Worm (Caenorhabditis elegans) whole organism, L1 larva: ENCODE measurements around the gene col-98.
A peak's percentile ranks its signal among the peaks of the same experiment; 100 is the strongest.

ENCODE experiments used
- F16B12.6 ChIP-seq: fragments of 150-350 bp; optimal IDR thresholded peaks from 2 replicates; lab custom pipeline; 2014; ENCODE audit warnings: missing biosample characterization, missing genetic modification characterization
- Y116A8C.19 ChIP-seq: sonication (generic microtip); optimal IDR thresholded peaks from 2 replicates; lab custom pipeline; 2016; ENCODE audit warnings: missing compliant biosample characterization, missing genetic modification characterization, borderline replicate concordance
- aha-1 ChIP-seq: fragments of 150-350 bp; optimal IDR thresholded peaks from 2 replicates; lab custom pipeline; 2014; ENCODE audit warnings: missing biosample characterization, missing genetic modification characterization
- alr-1 ChIP-seq: fragments of 200-800 bp; sonication (Bioruptor generic); optimal IDR thresholded peaks from 2 replicates; lab custom pipeline; 2018; ENCODE audit warnings: borderline replicate concordance, mild to moderate bottlenecking, missing genetic modification characterization, missing compliant biosample characterization
- ama-1 ChIP-seq: fragments of 150-350 bp; optimal IDR thresholded peaks from 2 replicates; lab custom pipeline; 2014
- ceh-82 ChIP-seq, 3 experiments: fragments of 150-350 bp in 1 of 3; sonication (generic microtip) in 2 of 3; optimal IDR thresholded peaks; 2 replicates each; lab custom pipeline; 2014 to 2017; ENCODE audit warnings: missing biosample characterization in 3 of 3, missing genetic modification characterization in 3 of 3
- ceh-88 ChIP-seq: fragments of 200-800 bp; sonication (Bioruptor generic); IDR thresholded peaks from 2 replicates; pipeline ENCODE4 v1.3.6; 2022; ENCODE audit warnings: missing genetic modification characterization, missing compliant biosample characterization
- ceh-90 ChIP-seq: sonication (generic microtip); optimal IDR thresholded peaks from 2 replicates; lab custom pipeline; 2016; ENCODE audit warnings: missing genetic modification characterization, missing compliant biosample characterization
- dpl-1 ChIP-seq, 3 experiments: fragments of 150-350 bp in 2 of 3; sonication (generic microtip) in 1 of 3; optimal IDR thresholded peaks; 2 replicates each; lab custom pipeline; 2014 to 2017; ENCODE audit warnings: missing biosample characterization in 3 of 3, missing genetic modification characterization in 3 of 3, missing genetic modification reagents in 3 of 3
- efl-1 ChIP-seq, 4 experiments: fragments of 150-350 bp; optimal IDR thresholded peaks in 3 of 4; peaks in 1 of 4; 1 replicate in 1 of 4; 2 replicates in 3 of 4; lab custom pipeline; 2014; ENCODE audit warnings: missing biosample characterization in 2 of 4, missing genetic modification characterization in 2 of 4, missing genetic modification reagents in 2 of 4
- egl-27 ChIP-seq, 2 experiments: fragments of 150-350 bp in 1 of 2; sonication (generic microtip); optimal IDR thresholded peaks; 3 replicates each; lab custom pipeline; 2017 to 2018; ENCODE audit warnings: missing biosample characterization in 2 of 2, missing genetic modification characterization in 2 of 2, missing genetic modification reagents in 2 of 2
- elt-2 ChIP-seq: sonication (generic microtip); optimal IDR thresholded peaks from 2 replicates; lab custom pipeline; 2016; ENCODE audit warnings: missing genetic modification characterization, mild to moderate bottlenecking, inconsistent platforms, missing compliant biosample characterization, missing genetic modification reagents
- ets-5 ChIP-seq: fragments of 200-800 bp; sonication (Bioruptor generic); IDR thresholded peaks from 2 replicates; pipeline ENCODE4 v1.3.6; 2022; ENCODE audit warnings: missing genetic modification characterization, missing compliant biosample characterization
- fkh-10 ChIP-seq: sonication (generic microtip); optimal IDR thresholded peaks from 2 replicates; lab custom pipeline; 2017; ENCODE audit warnings: missing biosample characterization, missing genetic modification reagents, missing genetic modification characterization
- grh-1 ChIP-seq: fragments of 200-800 bp; sonication (Bioruptor generic); IDR thresholded peaks from 2 replicates; pipeline ENCODE4 v1.3.6; 2022; ENCODE audit warnings: missing genetic modification reagents, missing genetic modification characterization, missing compliant biosample characterization
- hlh-4 ChIP-seq: sonication (generic microtip); optimal IDR thresholded peaks from 2 replicates; lab custom pipeline; 2016; ENCODE audit warnings: mild to moderate bottlenecking, missing genetic modification characterization, missing compliant biosample characterization
- hpl-2 ChIP-seq: fragments of 150-350 bp; optimal IDR thresholded peaks from 2 replicates; lab custom pipeline; 2014; ENCODE audit warnings: missing biosample characterization, missing genetic modification reagents, missing genetic modification characterization
- jun-1 ChIP-seq: fragments of 150-350 bp; optimal IDR thresholded peaks from 2 replicates; lab custom pipeline; 2014; ENCODE audit warnings: missing biosample characterization, missing genetic modification reagents, missing genetic modification characterization
- lin-13 ChIP-seq: fragments of 150-350 bp; optimal IDR thresholded peaks from 2 replicates; lab custom pipeline; 2014; ENCODE audit warnings: missing biosample characterization, missing genetic modification reagents, missing genetic modification characterization
- lin-14 ChIP-seq: fragments of 200-800 bp; sonication (Bioruptor generic); optimal IDR thresholded peaks from 2 replicates; lab custom pipeline; 2018; ENCODE audit warnings: mild to moderate bottlenecking, missing genetic modification characterization, moderate library complexity, missing compliant biosample characterization
- lsy-2 ChIP-seq, 2 experiments: fragments of 150-350 bp; optimal IDR thresholded peaks; 2 replicates each; lab custom pipeline; 2014; ENCODE audit warnings: missing biosample characterization in 2 of 2, missing genetic modification characterization in 2 of 2
- mdl-1 ChIP-seq, 2 experiments: fragments of 150-350 bp; optimal IDR thresholded peaks; 2 replicates each; lab custom pipeline; 2014 to 2017; ENCODE audit warnings: missing biosample characterization in 2 of 2, missing genetic modification characterization in 2 of 2, inconsistent platforms in 1 of 2
- mef-2 ChIP-seq: fragments of 150-350 bp; optimal IDR thresholded peaks from 2 replicates; lab custom pipeline; 2014; ENCODE audit warnings: missing biosample characterization, missing genetic modification characterization
- mep-1 ChIP-seq: fragments of 150-350 bp; optimal IDR thresholded peaks from 2 replicates; lab custom pipeline; 2014; ENCODE audit warnings: missing biosample characterization, missing genetic modification characterization
- nhr-11 ChIP-seq: fragments of 150-350 bp; optimal IDR thresholded peaks from 2 replicates; lab custom pipeline; 2014; ENCODE audit warnings: missing biosample characterization, missing genetic modification characterization
- nhr-20 ChIP-seq: sonication (generic microtip); optimal IDR thresholded peaks from 2 replicates; lab custom pipeline; 2016; ENCODE audit warnings: mild to moderate bottlenecking, missing genetic modification characterization, missing compliant biosample characterization
- nhr-28 ChIP-seq: fragments of 150-350 bp; optimal IDR thresholded peaks from 2 replicates; lab custom pipeline; 2014; ENCODE audit warnings: missing biosample characterization, missing genetic modification characterization
- nhr-47 ChIP-seq: sonication (generic microtip); optimal IDR thresholded peaks from 2 replicates; lab custom pipeline; 2016; ENCODE audit warnings: mild to moderate bottlenecking, missing genetic modification characterization, moderate library complexity, missing compliant biosample characterization
- nhr-77 ChIP-seq: fragments of 150-350 bp; optimal IDR thresholded peaks from 2 replicates; lab custom pipeline; 2014; ENCODE audit warnings: missing biosample characterization, missing genetic modification characterization
- nhr-84 ChIP-seq: sonication (generic microtip); optimal IDR thresholded peaks from 2 replicates; lab custom pipeline; 2017; ENCODE audit warnings: missing biosample characterization, missing genetic modification characterization
- pag-3 ChIP-seq: sonication (generic microtip); optimal IDR thresholded peaks from 2 replicates; lab custom pipeline; 2017; ENCODE audit warnings: missing genetic modification characterization, mild to moderate bottlenecking, missing compliant biosample characterization, antibody characterized with exemption, borderline replicate concordance; ENCODE audit not compliant: insufficient read depth
- pax-3 ChIP-seq: fragments of 200-800 bp; sonication (Bioruptor generic); optimal IDR thresholded peaks from 2 replicates; lab custom pipeline; 2018; ENCODE audit warnings: mild to moderate bottlenecking, missing genetic modification characterization, moderate library complexity, missing compliant biosample characterization
- snu-23 ChIP-seq: sonication (generic microtip); optimal IDR thresholded peaks from 2 replicates; lab custom pipeline; 2016; ENCODE audit warnings: missing genetic modification characterization, missing compliant biosample characterization
- sup-37 ChIP-seq: fragments of 200-800 bp; sonication (Bioruptor generic); optimal IDR thresholded peaks from 2 replicates; lab custom pipeline; 2018; ENCODE audit warnings: mild to moderate bottlenecking, missing genetic modification characterization, missing compliant biosample characterization
- swsn-7 ChIP-seq: sonication (generic microtip); optimal IDR thresholded peaks from 2 replicates; lab custom pipeline; 2016; ENCODE audit warnings: missing genetic modification characterization, missing compliant biosample characterization
- tbx-2 ChIP-seq: sonication (generic microtip); optimal IDR thresholded peaks from 2 replicates; lab custom pipeline; 2016; ENCODE audit warnings: missing genetic modification characterization, missing compliant biosample characterization
- tlp-1 ChIP-seq: fragments of 150-350 bp; optimal IDR thresholded peaks from 2 replicates; lab custom pipeline; 2014; ENCODE audit warnings: missing biosample characterization, missing genetic modification characterization
- unc-130 ChIP-seq: fragments of 150-350 bp; optimal IDR thresholded peaks from 2 replicates; lab custom pipeline; 2017; ENCODE audit warnings: missing biosample characterization, missing genetic modification characterization, inconsistent platforms
- unc-62 ChIP-seq: fragments of 150-350 bp; optimal IDR thresholded peaks from 2 replicates; lab custom pipeline; 2014; ENCODE audit warnings: missing biosample characterization, missing genetic modification reagents, missing genetic modification characterization
- xbp-1 ChIP-seq: sonication (generic microtip); optimal IDR thresholded peaks from 2 replicates; lab custom pipeline; 2016; ENCODE audit warnings: missing genetic modification characterization, missing compliant biosample characterization
- zag-1 ChIP-seq: fragments of 150-350 bp; optimal IDR thresholded peaks from 2 replicates; lab custom pipeline; 2014; ENCODE audit warnings: missing biosample characterization, missing genetic modification characterization
- ztf-4 ChIP-seq: fragments of 150-350 bp; optimal IDR thresholded peaks from 2 replicates; lab custom pipeline; 2014; ENCODE audit warnings: missing biosample characterization, missing genetic modification characterization

Gene col-98

DNA sequence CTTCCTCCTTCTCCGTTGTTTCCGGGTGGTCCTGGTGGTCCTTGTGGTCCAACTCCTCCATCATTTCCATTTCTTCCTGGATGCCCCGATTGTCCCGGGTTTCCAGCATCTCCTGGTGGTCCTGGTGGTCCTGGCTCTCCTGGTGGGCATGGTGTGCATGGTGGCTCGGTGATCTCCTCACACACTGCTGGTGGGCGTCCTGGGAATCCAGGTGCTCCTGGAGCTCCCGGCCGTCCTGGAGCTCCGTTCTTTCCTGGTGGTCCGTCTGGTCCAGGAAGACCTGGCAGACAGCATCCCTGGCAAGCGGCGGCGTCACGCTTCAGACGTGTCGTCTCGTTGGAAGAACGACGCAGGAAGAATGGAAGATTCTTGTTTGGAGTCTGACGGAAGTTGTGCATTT is 25.8 kb upstream of the col-98 start:
- TF ChIP-seq efl-1 (optimal IDR thresholded peaks at IDR 0.05; lab: Kevin White, UChicago), result no peak
- peak in 1 of 2 experiments; percentile 58 for TF ChIP-seq efl-1 (GFP tag; optimal IDR thresholded peaks at IDR 0.05 in 1 of 2; lab: Kevin White, UChicago)
- no peak for TF ChIP-seq ztf-4 (tag; lab: Kevin White, UChicago)

DNA sequence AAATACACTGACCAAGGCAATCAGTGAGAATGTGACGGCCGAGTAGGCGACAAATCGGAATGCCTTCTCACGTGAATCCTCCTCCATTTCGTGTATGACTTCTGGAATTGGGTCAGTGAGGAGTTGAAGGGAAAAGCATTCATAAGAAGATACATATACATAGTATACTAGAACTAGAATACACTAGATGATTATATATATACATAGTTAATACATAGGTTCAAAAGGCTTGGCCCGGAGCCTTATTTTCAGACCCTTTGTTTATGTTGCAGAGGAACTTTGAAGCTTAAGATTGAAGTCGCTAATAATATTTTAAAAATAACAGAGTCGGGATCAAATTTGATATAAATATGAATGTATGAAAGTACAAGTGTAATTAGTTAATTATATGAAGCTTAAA is 25.2 kb upstream of the col-98 start, which contains the start of gene col-97:
Gene col-97 (minus strand): TSS at position 101 of the 400 bp plus-strand sequence.
- TF ChIP-seq efl-1 (optimal IDR thresholded peaks at IDR 0.05; lab: Kevin White, UChicago) (no peak), efl-1 (GFP tag; optimal IDR thresholded peaks at IDR 0.05 in 1 of 2; lab: Kevin White, UChicago) (peak in 1 of 2 experiments; percentile 49), lin-13 (GFP tag; lab: Kevin White, UChicago) (no peak)

DNA sequence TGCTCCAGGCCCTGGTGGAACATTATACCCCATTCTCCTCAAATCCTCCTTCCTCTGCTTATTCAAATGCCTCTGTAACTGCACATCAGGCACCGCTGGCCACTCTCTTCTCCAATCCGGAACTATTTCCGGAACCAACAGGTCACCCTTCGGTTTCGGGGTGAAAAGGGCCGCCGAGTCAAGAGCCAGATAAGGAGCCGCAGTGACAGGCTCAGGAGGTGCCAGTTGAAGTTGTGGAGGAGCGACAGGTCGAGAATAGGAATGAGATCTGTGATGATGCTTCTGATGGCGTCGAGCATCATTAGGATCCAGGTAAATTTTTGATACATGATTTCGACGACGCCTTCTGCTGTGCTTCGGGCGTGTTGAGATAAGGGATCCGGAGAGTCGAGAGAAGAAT is 20.6 kb upstream of the col-98 start:
- TF ChIP-seq hpl-2 (GFP tag; lab: Kevin White, UChicago) (no peak), nhr-20 (tag; lab: Kevin White, UChicago) (no peak), zag-1 (tag; lab: Kevin White, UChicago) (no peak), unc-130 (tag; lab: Kevin White, UChicago) (no peak), nhr-28 (tag; lab: Kevin White, UChicago) (no peak), ama-1 (lab: Kevin White, UChicago) (no peak), efl-1 (optimal IDR thresholded peaks at IDR 0.05; lab: Kevin White, UChicago) (no peak), efl-1 (GFP tag; optimal IDR thresholded peaks at IDR 0.05 in 1 of 2; lab: Kevin White, UChicago) (peak in 1 of 2 experiments; percentile 26)

DNA sequence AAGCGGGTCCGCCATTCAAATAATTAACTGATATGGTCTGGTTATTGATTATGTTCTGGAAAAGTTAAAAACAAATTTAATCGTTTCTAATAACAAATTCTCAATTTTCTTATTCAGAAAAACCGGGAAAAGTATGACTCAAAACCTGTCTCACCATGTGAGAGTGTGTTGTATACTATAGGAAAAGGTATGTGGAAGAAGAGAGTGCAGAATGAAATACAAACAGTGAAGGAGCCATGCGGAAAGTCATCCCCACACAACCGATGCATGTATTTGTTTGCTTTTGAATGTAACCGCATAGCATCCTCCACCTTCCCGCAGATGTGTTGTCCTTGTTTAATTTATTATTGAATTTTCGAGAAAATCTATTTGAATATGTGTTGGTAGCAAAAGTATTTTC is 18.4 kb upstream of the col-98 start, which contains the start of gene ZK1010.8:
Gene ZK1010.8 (minus strand): TSS at position 214 of the 400 bp plus-strand sequence.
- TF ChIP-seq elt-2, result no peak
- no peak for TF ChIP-seq ceh-82 (tag; optimal IDR thresholded peaks at IDR 0.05; lab: Kevin White, UChicago)
- TF ChIP-seq jun-1 (tag; lab: Kevin White, UChicago), result no peak
- no peak for TF ChIP-seq nhr-28 (tag; lab: Kevin White, UChicago)
- TF ChIP-seq zag-1 (tag; lab: Kevin White, UChicago), result no peak
- no peak for TF ChIP-seq ceh-90
- TF ChIP-seq tbx-2, result no peak

DNA sequence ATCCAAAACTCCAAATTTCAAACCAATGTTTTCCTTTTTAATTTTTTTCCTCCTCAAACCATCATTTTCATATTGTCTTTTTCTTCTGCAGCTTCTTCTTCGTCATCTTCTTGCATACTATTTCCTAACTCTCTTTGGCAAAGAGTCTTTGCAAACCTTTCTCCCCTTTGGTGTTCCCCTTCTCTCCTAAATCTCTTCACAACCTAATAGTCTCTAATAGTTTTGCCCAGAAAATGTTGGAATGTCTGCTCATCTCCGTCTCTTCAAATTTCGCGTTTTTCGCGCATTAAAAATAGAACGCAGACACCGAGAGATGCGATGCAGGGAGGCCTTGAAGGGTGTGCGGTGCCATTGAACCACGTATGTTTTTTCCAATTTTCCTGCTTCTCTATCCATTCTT is 16.7 kb upstream of the col-98 start, which contains the start of gene ZK1010.10:
Gene ZK1010.10 (plus strand): TSS at position 286 of the 400 bp plus-strand sequence.
- TF ChIP-seq nhr-47 (tag; lab: Kevin White, UChicago) (peak; percentile 38), ama-1 (lab: Kevin White, UChicago) (no peak), pag-3 (tag; lab: Kevin White, UChicago) (no peak), elt-2 (no peak), sup-37 (GFP tag; lab: Kevin White, UChicago) (no peak), lin-14 (GFP tag; lab: Kevin White, UChicago) (no peak), fkh-10 (GFP tag; lab: Kevin White, UChicago) (no peak), Y116A8C.19 (tag; lab: Kevin White, UChicago) (no peak), unc-62 (GFP tag; lab: Kevin White, UChicago) (no peak), nhr-77 (peak; percentile 13), tlp-1 (tag; lab: Kevin White, UChicago) (no peak), grh-1 (GFP tag; lab: Robert Waterston, UW) (no peak), hpl-2 (GFP tag; lab: Kevin White, UChicago) (no peak), pax-3 (tag; lab: Kevin White, UChicago) (no peak), lsy-2 (tag; optimal IDR thresholded peaks at IDR 0.05; lab: Kevin White, UChicago) (peak in 1 of 2 experiments; percentile 77), F16B12.6 (tag; lab: Kevin White, UChicago) (no peak), alr-1 (tag; lab: Kevin White, UChicago) (no peak), efl-1 (optimal IDR thresholded peaks at IDR 0.05; lab: Kevin White, UChicago) (peak; percentile 62 to 78), efl-1 (GFP tag; optimal IDR thresholded peaks at IDR 0.05 in 1 of 2; lab: Kevin White, UChicago) (peak; percentile 40 to 70), snu-23 (peak; percentile 36), egl-27 (tag; optimal IDR thresholded peaks at IDR 0.05; lab: Kevin White, UChicago) (no peak), nhr-28 (tag; lab: Kevin White, UChicago) (no peak), nhr-84 (tag; lab: Kevin White, UChicago) (no peak), xbp-1 (tag; lab: Kevin White, UChicago) (no peak), nhr-20 (tag; lab: Kevin White, UChicago) (no peak), ets-5 (GFP tag; lab: Robert Waterston, UW) (no peak), ceh-88 (GFP tag; lab: Robert Waterston, UW) (no peak), hlh-4 (no peak), aha-1 (no peak), mdl-1 (tag; optimal IDR thresholded peaks at IDR 0.05; lab: Kevin White, UChicago) (peak in 1 of 2 experiments; percentile 39), dpl-1 (GFP tag; optimal IDR thresholded peaks at IDR 0.05; lab: Kevin White, UChicago) (peak in 2 of 3 experiments; percentile 15 to 45), mef-2 (tag; lab: Kevin White, UChicago) (no peak), nhr-11 (no peak), mep-1 (tag; lab: Kevin White, UChicago) (peak; percentile 36), tbx-2 (peak; percentile 23), swsn-7 (tag; lab: Kevin White, UChicago) (peak; percentile 30)
